Worm (Caenorhabditis elegans) whole organism, early embryonic: ENCODE data around the gene srbc-14.

ENCODE experiments used
- B0310.2 ChIP-seq: sonication (generic microtip); optimal IDR thresholded peaks from 2 replicates; lab custom pipeline; 2016; ENCODE audit warnings: mild to moderate bottlenecking, missing genetic modification characterization, missing compliant biosample characterization
- F13C5.2 ChIP-seq: sonication (generic microtip); optimal IDR thresholded peaks from 2 replicates; lab custom pipeline; 2017; ENCODE audit warnings: mild to moderate bottlenecking, missing genetic modification characterization, inconsistent platforms, missing compliant biosample characterization
- ama-1 ChIP-seq: fragments of 150-350 bp; optimal IDR thresholded peaks from 2 replicates; lab custom pipeline; 2014
- ceh-36 ChIP-seq: sonication (generic microtip); optimal IDR thresholded peaks from 2 replicates; lab custom pipeline; 2016; ENCODE audit warnings: missing genetic modification characterization, inconsistent platforms, missing compliant biosample characterization
- flt-1 ChIP-seq: fragments of 200-800 bp; sonication (Bioruptor generic); IDR thresholded peaks from 2 replicates; pipeline ENCODE4 v1.3.6; 2022; ENCODE audit warnings: missing genetic modification characterization, missing compliant biosample characterization
- hmg-4 ChIP-seq: fragments of 200-800 bp; sonication (Bioruptor generic); optimal IDR thresholded peaks from 2 replicates; lab custom pipeline; 2018; ENCODE audit warnings: mild to moderate bottlenecking, missing genetic modification characterization, missing compliant biosample characterization
- tbx-37 ChIP-seq: fragments of 200-800 bp; sonication (Bioruptor generic); conservative IDR thresholded peaks from 2 replicates; pipeline ENCODE4 v1.3.6; 2022; ENCODE audit warnings: missing genetic modification reagents, missing genetic modification characterization, missing compliant biosample characterization
- tra-4 ChIP-seq: sonication (generic microtip); optimal IDR thresholded peaks from 2 replicates; lab custom pipeline; 2017; ENCODE audit warnings: missing genetic modification characterization, missing compliant biosample characterization

ce11 chrV:17100829-17101228, 29.4 kb upstream of the srbc-14 start, which contains the start of gene ZK218.5:
- no peak for TF ChIP-seq ama-1 (lab: Kevin White, UChicago)
- no peak for TF ChIP-seq ceh-36 (tag; lab: Kevin White, UChicago)
- no peak for TF ChIP-seq tbx-37 (GFP tag; lab: Robert Waterston, UW)
- TF ChIP-seq hmg-4 (GFP tag; lab: Kevin White, UChicago) = no peak
- no peak for TF ChIP-seq flt-1 (GFP tag; lab: Robert Waterston, UW)
- no peak for TF ChIP-seq B0310.2 (tag; lab: Kevin White, UChicago)
- TF ChIP-seq tra-4 = no peak
- no peak for TF ChIP-seq F13C5.2 (tag; lab: Kevin White, UChicago)
